Fruit fly (Drosophila melanogaster) whole organism, embryonic: Measurements from ENCODE around the gene nxf2.

ENCODE experiments used
- CG10543 ChIP-seq: fragments of 200-800 bp; sonication (Bioruptor generic); optimal IDR thresholded peaks from 3 replicates; lab custom pipeline; 2017; ENCODE audit warnings: missing biosample characterization, mild to moderate bottlenecking, missing genetic modification characterization, moderate library complexity
- CG11456 ChIP-seq: fragments of 200-800 bp; sonication (Bioruptor generic); IDR thresholded peaks from 3 replicates; pipeline ENCODE4 v1.3.6; 2022; ENCODE audit warnings: missing biosample characterization, missing genetic modification characterization
- CG12104 ChIP-seq: fragments of 200-800 bp; sonication (Bioruptor generic); optimal IDR thresholded peaks from 3 replicates; lab custom pipeline; 2016; ENCODE audit warnings: missing biosample characterization, missing genetic modification characterization
- CG12391 ChIP-seq: fragments of 200-800 bp; sonication (Bioruptor generic); optimal IDR thresholded peaks from 3 replicates; lab custom pipeline; 2018; ENCODE audit warnings: missing biosample characterization, mild to moderate bottlenecking, missing genetic modification characterization, moderate library complexity
- CG12659 ChIP-seq: fragments of 200-800 bp; sonication (Bioruptor generic); optimal IDR thresholded peaks from 3 replicates; lab custom pipeline; 2017; ENCODE audit warnings: mild to moderate bottlenecking, missing biosample characterization, missing genetic modification reagents, missing genetic modification characterization
- CG13624 ChIP-seq: fragments of 200-800 bp; sonication (Bioruptor generic); optimal IDR thresholded peaks from 2 replicates; lab custom pipeline; 2016; ENCODE audit warnings: missing biosample characterization, missing genetic modification characterization
- CG14710 ChIP-seq: fragments of 200-800 bp; sonication (Bioruptor generic); optimal IDR thresholded peaks from 3 replicates; lab custom pipeline; 2019; ENCODE audit warnings: missing biosample characterization, mild to moderate bottlenecking, missing genetic modification characterization, moderate library complexity
- CG15601 ChIP-seq: fragments of 200-800 bp; sonication (Bioruptor generic); optimal IDR thresholded peaks from 3 replicates; lab custom pipeline; 2019; ENCODE audit warnings: missing biosample characterization, mild to moderate bottlenecking, missing genetic modification characterization, moderate library complexity
- CG1647 ChIP-seq: fragments of 200-800 bp; sonication (Bioruptor generic); optimal IDR thresholded peaks from 3 replicates; lab custom pipeline; 2016; ENCODE audit warnings: missing biosample characterization, missing genetic modification characterization
- CG16813 ChIP-seq: fragments of 200-800 bp; sonication (Bioruptor generic); IDR thresholded peaks from 3 replicates; pipeline ENCODE4 v1.3.6; 2022; ENCODE audit warnings: missing biosample characterization, missing genetic modification characterization; ENCODE audit not compliant: partially characterized antibody
- CG17361 ChIP-seq: fragments of 200-800 bp; sonication (Bioruptor generic); IDR thresholded peaks from 3 replicates; pipeline ENCODE4 v1.3.6; 2022; ENCODE audit warnings: missing biosample characterization, missing genetic modification characterization
- CG18011 ChIP-seq: fragments of 200-800 bp; sonication (Bioruptor generic); optimal IDR thresholded peaks from 2 replicates; lab custom pipeline; 2017; ENCODE audit warnings: missing biosample characterization, missing genetic modification characterization, mild to moderate bottlenecking, moderate library complexity, missing genotype
- CG18619 ChIP-seq: fragments of 200-800 bp; sonication (Bioruptor generic); optimal IDR thresholded peaks from 3 replicates; lab custom pipeline; 2017; ENCODE audit warnings: missing biosample characterization, mild to moderate bottlenecking, missing genetic modification characterization
- CG31224 ChIP-seq: fragments of 200-800 bp; sonication (Bioruptor generic); IDR thresholded peaks from 2 replicates; pipeline ENCODE4 v1.3.6; 2022; ENCODE audit warnings: missing biosample characterization, missing genetic modification characterization
- CG31365 ChIP-seq: fragments of 200-800 bp; sonication (Bioruptor generic); optimal IDR thresholded peaks from 2 replicates; lab custom pipeline; 2018; ENCODE audit warnings: missing biosample characterization, mild to moderate bottlenecking, missing genetic modification characterization
- CG3726 ChIP-seq: fragments of 200-800 bp; sonication (Bioruptor generic); IDR thresholded peaks from 3 replicates; pipeline ENCODE4, ENCODE4 v1.3.6; 2022; ENCODE audit warnings: missing biosample characterization, missing genetic modification characterization
- CG4617 ChIP-seq: fragments of 200-800 bp; sonication (Bioruptor generic); optimal IDR thresholded peaks from 3 replicates; lab custom pipeline; 2016; ENCODE audit warnings: missing biosample characterization, missing genetic modification characterization, borderline replicate concordance
- CG4707 ChIP-seq: fragments of 200-800 bp; sonication (Bioruptor generic); optimal IDR thresholded peaks from 2 replicates; lab custom pipeline; 2018; ENCODE audit warnings: missing biosample characterization, mild to moderate bottlenecking, missing genetic modification characterization, moderate library complexity
- CG7786 ChIP-seq: fragments of 200-800 bp; sonication (Bioruptor generic); optimal IDR thresholded peaks from 2 replicates; lab custom pipeline; 2016; ENCODE audit warnings: missing biosample characterization, missing genetic modification characterization
- CG8359 ChIP-seq: fragments of 200-800 bp; sonication (Bioruptor generic); optimal IDR thresholded peaks from 2 replicates; lab custom pipeline; 2017; ENCODE audit warnings: missing biosample characterization, mild to moderate bottlenecking, missing genetic modification characterization, borderline replicate concordance
- Doc3 ChIP-seq: fragments of 200-800 bp; sonication (Bioruptor generic); IDR thresholded peaks from 3 replicates; pipeline ENCODE4 v1.3.6; 2022; ENCODE audit warnings: missing biosample characterization, missing genetic modification characterization; ENCODE audit not compliant: partially characterized antibody
- H15 ChIP-seq: fragments of 200-800 bp; sonication (Bioruptor generic); IDR thresholded peaks from 3 replicates; pipeline ENCODE4 v1.3.6; 2022; ENCODE audit warnings: missing biosample characterization, missing genetic modification characterization
- H2.0 ChIP-seq: fragments of 200-800 bp; sonication (Bioruptor generic); IDR thresholded peaks from 2 replicates; pipeline ENCODE4 v1.3.6; 2022; ENCODE audit warnings: missing biosample characterization, missing genetic modification characterization
- HLH4C ChIP-seq: fragments of 200-800 bp; sonication (Bioruptor generic); IDR thresholded peaks from 3 replicates; pipeline ENCODE4 v1.3.6; 2022; ENCODE audit warnings: missing biosample characterization, missing genetic modification characterization; ENCODE audit not compliant: partially characterized antibody
- HmgD ChIP-seq: fragments of 200-800 bp; sonication (Bioruptor generic); optimal IDR thresholded peaks from 3 replicates; lab custom pipeline; 2016; ENCODE audit warnings: missing biosample characterization, missing genetic modification characterization
- Hr78 ChIP-seq, 2 experiments: fragments of 200-800 bp in 1 of 2; fragments of >200 bp in 1 of 2; sonication (Bioruptor generic) in 1 of 2; optimal IDR thresholded peaks; 2 replicates each; lab custom pipeline; 2017 to 2019; ENCODE audit warnings: missing biosample characterization in 2 of 2, missing genetic modification characterization in 2 of 2, mild to moderate bottlenecking in 1 of 2, moderate library complexity in 1 of 2
- Med ChIP-seq: fragments of 200-800 bp; sonication (Bioruptor generic); peaks from one replicate; lab custom pipeline; 2016; ENCODE audit warnings: missing biosample characterization, missing genetic modification characterization, mild to moderate bottlenecking, inconsistent platforms, moderate library complexity
- Ravus ChIP-seq: fragments of 200-800 bp; sonication (Bioruptor generic); IDR thresholded peaks from 2 replicates; pipeline ENCODE4 v1.3.6; 2022; ENCODE audit warnings: missing biosample characterization, missing genetic modification characterization
- Side ChIP-seq: fragments of 200-800 bp; sonication (Bioruptor generic); optimal IDR thresholded peaks from 2 replicates; lab custom pipeline; 2016; ENCODE audit warnings: missing biosample characterization, missing genetic modification characterization
- YL-1 ChIP-seq: fragments of 200-800 bp; sonication (Bioruptor generic); optimal IDR thresholded peaks from 3 replicates; lab custom pipeline; 2017; ENCODE audit warnings: missing biosample characterization, mild to moderate bottlenecking, missing genetic modification characterization
- croc ChIP-seq: fragments of 200-800 bp; sonication (Bioruptor generic); conservative IDR thresholded peaks from 3 replicates; pipeline ENCODE4 v1.3.6; 2022; ENCODE audit warnings: missing biosample characterization, missing genetic modification characterization
- crp ChIP-seq, 2 experiments: fragments of 200-800 bp; sonication (Bioruptor generic); optimal IDR thresholded peaks; 2 replicates in 1 of 2; 3 replicates in 1 of 2; lab custom pipeline; 2017; ENCODE audit warnings: missing biosample characterization in 2 of 2, missing genetic modification characterization in 2 of 2, mild to moderate bottlenecking in 1 of 2, moderate library complexity in 1 of 2
- dan ChIP-seq: fragments of 200-800 bp; sonication (Bioruptor generic); IDR thresholded peaks from 2 replicates; pipeline ENCODE4 v1.3.6; 2022; ENCODE audit warnings: missing biosample characterization, missing genetic modification characterization
- ind ChIP-seq: fragments of 200-800 bp; sonication (Bioruptor generic); optimal IDR thresholded peaks from 3 replicates; lab custom pipeline; 2016; ENCODE audit warnings: missing biosample characterization, missing genetic modification characterization
- ken ChIP-seq: fragments of 200-800 bp; sonication (Bioruptor generic); IDR thresholded peaks from 3 replicates; pipeline ENCODE4 v1.3.6; 2022; ENCODE audit warnings: missing biosample characterization, missing genetic modification characterization
- klu ChIP-seq: fragments of 200-800 bp; sonication (Bioruptor generic); IDR thresholded peaks from 2 replicates; pipeline ENCODE4 v1.3.6; 2022; ENCODE audit warnings: missing biosample characterization, missing genetic modification characterization
- lab ChIP-seq: fragments of 200-800 bp; sonication (Bioruptor generic); optimal IDR thresholded peaks from 3 replicates; lab custom pipeline; 2017; ENCODE audit warnings: missing biosample characterization, missing genetic modification characterization, mild to moderate bottlenecking, moderate library complexity, missing genetic modification reagents
- maf-S ChIP-seq: fragments of 200-800 bp; sonication (Bioruptor generic); optimal IDR thresholded peaks from 2 replicates; lab custom pipeline; 2016; ENCODE audit warnings: missing biosample characterization, missing genetic modification characterization
- nerfin-2 ChIP-seq: fragments of 200-800 bp; sonication (Bioruptor generic); IDR thresholded peaks from 2 replicates; pipeline ENCODE4 v1.3.6; 2022; ENCODE audit warnings: missing biosample characterization, missing genetic modification characterization; ENCODE audit not compliant: partially characterized antibody
- nmo ChIP-seq: fragments of 200-800 bp; sonication (Bioruptor generic); optimal IDR thresholded peaks from 2 replicates; lab custom pipeline; 2018; ENCODE audit warnings: missing biosample characterization, mild to moderate bottlenecking, missing genetic modification characterization, moderate library complexity
- oc ChIP-seq: fragments of 200-800 bp; sonication (Bioruptor generic); optimal IDR thresholded peaks from 2 replicates; lab custom pipeline; 2018; ENCODE audit warnings: missing biosample characterization, mild to moderate bottlenecking, missing genetic modification characterization, moderate library complexity
- onecut ChIP-seq: fragments of 200-800 bp; sonication (Bioruptor generic); IDR thresholded peaks from 2 replicates; pipeline ENCODE4 v1.3.6; 2022; ENCODE audit warnings: missing biosample characterization, missing genetic modification characterization
- pho ChIP-seq: fragments of 200-800 bp; sonication (Bioruptor generic); optimal IDR thresholded peaks from 2 replicates; lab custom pipeline; 2016; ENCODE audit warnings: missing biosample characterization, missing genetic modification characterization
- pzg ChIP-seq: fragments of 200-800 bp; sonication (Bioruptor generic); optimal IDR thresholded peaks from 3 replicates; lab custom pipeline; 2018; ENCODE audit warnings: missing biosample characterization, mild to moderate bottlenecking, missing genetic modification characterization, moderate library complexity
- sr ChIP-seq: fragments of 200-800 bp; sonication (Bioruptor generic); IDR thresholded peaks from 3 replicates; pipeline ENCODE4 v1.3.6; 2022; ENCODE audit warnings: missing biosample characterization, missing genetic modification characterization
- tll ChIP-seq, 2 experiments: fragments of 200-800 bp in 1 of 2; fragments of >200 bp in 1 of 2; sonication (Bioruptor generic) in 1 of 2; optimal IDR thresholded peaks; 2 replicates each; lab custom pipeline; 2017 to 2019; ENCODE audit warnings: missing biosample characterization in 2 of 2, missing genetic modification characterization in 2 of 2, mild to moderate bottlenecking in 1 of 2, moderate library complexity in 1 of 2
- tup ChIP-seq: fragments of 200-800 bp; sonication (Bioruptor generic); optimal IDR thresholded peaks from 2 replicates; lab custom pipeline; 2016; ENCODE audit warnings: missing biosample characterization, mild to moderate bottlenecking, missing genetic modification characterization, moderate library complexity
- zen ChIP-seq: fragments of 200-800 bp; sonication (Bioruptor generic); optimal IDR thresholded peaks from 3 replicates; lab custom pipeline; 2018; ENCODE audit warnings: missing biosample characterization, mild to moderate bottlenecking, missing genetic modification characterization, moderate library complexity

The nxf2 gene

dm6 chr3L:16582678-16583315 lies 2.7 kb upstream of the nxf2 start, which contains the start of gene Rpn12 (continued):
- TF ChIP-seq CG16813 (GFP tag; lab: Robert Waterston, UW) (peak; percentile 83), H2.0 (no peak), CG10543 (peak; percentile 54), lab (no peak), nmo (peak; percentile 52), oc (tag; lab: Kevin White, UChicago) (no peak), Doc3 (peak; percentile 80), Hr78 (GFP tag; optimal IDR thresholded peaks at IDR 0.05; lab: Kevin White, UChicago) (no peak), tup (no peak), CG31224 (no peak), Side (no peak), dan (GFP tag; lab: Robert Waterston, UW) (no peak), CG8359 (GFP tag; lab: Kevin White, UChicago) (no peak), zen (peak; percentile 50), CG3726 (GFP tag; lab: Robert Waterston, UW) (no peak), YL-1 (GFP tag; lab: Kevin White, UChicago) (peak; percentile 23), H15 (GFP tag; lab: Robert Waterston, UW) (no peak), CG15601 (no peak), CG4617 (GFP tag; lab: Kevin White, UChicago) (peak; percentile 53), CG12391 (tag; lab: Kevin White, UChicago) (peak; percentile 57), sr (GFP tag; lab: Robert Waterston, UW) (no peak), pho (GFP tag; lab: Kevin White, UChicago) (peak; percentile 48), Ravus (no peak), nerfin-2 (GFP tag; lab: Robert Waterston, UW) (peak; percentile 78), HLH4C (GFP tag; lab: Robert Waterston, UW) (peak; percentile 89), croc (GFP tag; lab: Robert Waterston, UW) (no peak), CG13624 (GFP tag; lab: Kevin White, UChicago) (peak; percentile 43), CG17361 (GFP tag; lab: Robert Waterston, UW) (peak; percentile 55; the same call in 2 of the 3 replicates), CG4707 (GFP tag; lab: Kevin White, UChicago) (no peak), ind (GFP tag; lab: Kevin White, UChicago) (peak; percentile 37), maf-S (GFP tag; lab: Kevin White, UChicago) (no peak), CG7786 (GFP tag; lab: Kevin White, UChicago) (no peak), onecut (no peak), pzg (GFP tag; lab: Kevin White, UChicago) (peak; percentile 58), crp (GFP tag; optimal IDR thresholded peaks at IDR 0.05; lab: Kevin White, UChicago) (peak in 1 of 2 experiments; percentile 4), CG14710 (peak; percentile 38), CG18011 (GFP tag; lab: Kevin White, UChicago) (no peak), CG18619 (GFP tag; lab: Kevin White, UChicago) (no peak), CG11456 (GFP tag; lab: Robert Waterston, UW) (no peak; the same call in 2 of the 3 replicates), CG12104 (GFP tag; lab: Kevin White, UChicago) (peak; percentile 11), CG12659 (GFP tag; lab: Kevin White, UChicago) (peak; percentile 43), HmgD (GFP tag; lab: Kevin White, UChicago) (no peak), CG1647 (GFP tag; lab: Kevin White, UChicago) (no peak), klu (GFP tag; lab: Robert Waterston, UW) (no peak), Med (GFP tag; lab: Kevin White, UChicago) (peak; percentile 76), tll (GFP tag; optimal IDR thresholded peaks at IDR 0.05; lab: Kevin White, UChicago) (no peak), CG31365 (tag; lab: Kevin White, UChicago) (no peak), ken (no peak)
